Worm (Caenorhabditis elegans): ENCODE measurements around the gene msp-49.

ce11 chrII:5174370-5174769 lies 19.8 kb upstream of the msp-49 start, which contains the start of gene C27D6.3:
- TF ChIP-seq ces-1 (GFP tag; optimal IDR thresholded peaks at IDR 0.05), result no peak
- no peak for TF ChIP-seq nhr-76 (tag; optimal IDR thresholded peaks at IDR 0.05)
- TF ChIP-seq nhr-25 (tag; optimal IDR thresholded peaks at IDR 0.05; ENCODE audit: borderline replicate concordance, insufficient read depth), result no peak
